Worm (Caenorhabditis elegans) whole organism, late embryonic: ENCODE measurements around the gene D1086.12.

Experiments
- elt-2 ChIP-seq: sonication (generic microtip); optimal IDR thresholded peaks from 2 replicates; lab custom pipeline; 2016; ENCODE audit warnings: missing genetic modification reagents, missing genetic modification characterization, missing compliant biosample characterization
- hlh-30 ChIP-seq: sonication (generic microtip); optimal IDR thresholded peaks from 2 replicates; lab custom pipeline; 2017; ENCODE audit warnings: antibody characterized with exemption, missing genetic modification characterization, missing compliant biosample characterization; ENCODE audit not compliant: insufficient read depth
- lin-11 ChIP-seq: fragments of 200-800 bp; sonication (Bioruptor generic); optimal IDR thresholded peaks from 2 replicates; lab custom pipeline; 2018; ENCODE audit warnings: mild to moderate bottlenecking, missing genetic modification characterization, missing compliant biosample characterization
- nhr-11 ChIP-seq: fragments of 150-350 bp; optimal IDR thresholded peaks from 2 replicates; lab custom pipeline; 2014; ENCODE audit warnings: missing biosample characterization, missing genetic modification characterization
- pag-3 ChIP-seq: sonication (generic microtip); optimal IDR thresholded peaks from 2 replicates; lab custom pipeline; 2016; ENCODE audit warnings: missing compliant biosample characterization, missing genetic modification characterization, borderline replicate concordance
- ztf-16 ChIP-seq: sonication (generic microtip); optimal IDR thresholded peaks from 2 replicates; lab custom pipeline; 2017; ENCODE audit warnings: missing genetic modification characterization, missing compliant biosample characterization

- TF ChIP-seq nhr-11 (tag; lab: Kevin White, UChicago) (no peak), lin-11 (tag; lab: Kevin White, UChicago) (no peak), elt-2 (no peak), pag-3 (tag; lab: Kevin White, UChicago) (no peak), hlh-30 (tag; lab: Kevin White, UChicago) (no peak), ztf-16 (tag; lab: Kevin White, UChicago) (no peak)
Observed at ce11 chrV:14103970-14104369, 3.0 kb downstream of the D1086.12 start, which contains the start of gene D1086.9.
